Fruit fly (Drosophila melanogaster): Measurements from ENCODE around the gene S-Lap3.

S-Lap3 gene

DNA sequence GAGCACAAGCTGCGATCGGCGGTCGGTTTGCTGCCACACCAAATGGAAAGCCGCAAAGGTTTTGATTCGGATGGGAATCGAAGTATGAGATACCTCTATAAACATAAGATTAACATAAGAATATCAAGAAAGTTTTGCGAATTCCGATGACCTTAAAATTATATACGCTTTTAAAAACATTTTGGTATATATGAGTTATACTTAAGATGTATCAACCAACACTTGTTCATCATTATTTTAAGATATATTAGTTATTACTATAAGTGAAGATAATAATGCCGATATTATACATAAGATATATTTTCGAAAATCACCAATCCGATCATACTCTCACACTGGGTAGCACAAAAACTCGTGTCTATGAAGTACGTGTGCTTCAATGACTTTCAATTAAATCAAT lies 36.2 kb upstream of the S-Lap3 start (continued):
- no peak for TF ChIP-seq CG3847 (GFP tag; IDR thresholded peaks at IDR 0.05)
- peak; percentile 41 for TF ChIP-seq CG6254 (GFP tag; optimal IDR thresholded peaks at IDR 0.05)
- TF ChIP-seq CG32772 (GFP tag; IDR thresholded peaks at IDR 0.05), result no peak
- no peak for TF ChIP-seq prd (optimal IDR thresholded peaks at IDR 0.05)
- TF ChIP-seq prd (GFP tag; IDR thresholded peaks at IDR 0.05), result no peak; the same call in 2 of the 3 replicates
- TF ChIP-seq dmrt11E (tag; optimal IDR thresholded peaks at IDR 0.05), result no peak
- no peak for TF ChIP-seq HmgD (GFP tag; optimal IDR thresholded peaks at IDR 0.05)
- no peak for TF ChIP-seq pum (GFP tag; optimal IDR thresholded peaks at IDR 0.05)
- no peak for TF ChIP-seq CG10321 (GFP tag; IDR thresholded peaks at IDR 0.05)
- peak; percentile 79 for TF ChIP-seq dmrt99B (tag; optimal IDR thresholded peaks at IDR 0.05)
- peak; percentile 60 for TF ChIP-seq CG12391 (tag; optimal IDR thresholded peaks at IDR 0.05)
- no peak for TF ChIP-seq CG11695 (GFP tag; IDR thresholded peaks at IDR 0.05)
- no peak for TF ChIP-seq Adf1 (GFP tag; IDR thresholded peaks at IDR 0.05)
- TF ChIP-seq CG8924 (tag; optimal IDR thresholded peaks at IDR 0.05), result peak; percentile 59
- TF ChIP-seq CG16779 (GFP tag; IDR thresholded peaks at IDR 0.05), result no peak
- TF ChIP-seq CG6689 (GFP tag; IDR thresholded peaks at IDR 0.05), result peak; percentile 49
- TF ChIP-seq H15 (GFP tag; IDR thresholded peaks at IDR 0.05), result no peak
- 0 out of 2 replicates have a peak, but pooled peaks have one; percentile 14 for TF ChIP-seq Ptx1 (GFP tag; IDR thresholded peaks at IDR 0.05)
- peak; percentile 24 for TF ChIP-seq tap (tag; optimal IDR thresholded peaks at IDR 0.05)
- TF ChIP-seq Atf3 (GFP tag; optimal IDR thresholded peaks at IDR 0.05), result no peak
- no peak for TF ChIP-seq Abd-B (GFP tag; optimal IDR thresholded peaks at IDR 0.05)
- TF ChIP-seq PHDP (tag; optimal IDR thresholded peaks at IDR 0.05), result peak; percentile 69
- peak; percentile 60 for TF ChIP-seq CG13424 (tag; optimal IDR thresholded peaks at IDR 0.05)
- peak; percentile 72 for TF ChIP-seq phol (tag; optimal IDR thresholded peaks at IDR 0.05)
- TF ChIP-seq chn (GFP tag; optimal IDR thresholded peaks at IDR 0.05), result no peak
- peak; percentile 30 for TF ChIP-seq ind (GFP tag; optimal IDR thresholded peaks at IDR 0.05)
- peak; percentile 49 for TF ChIP-seq CG8388 (GFP tag; optimal IDR thresholded peaks at IDR 0.05)
- TF ChIP-seq Dfd (GFP tag; optimal IDR thresholded peaks at IDR 0.05), result no peak
- TF ChIP-seq ERR (GFP tag; optimal IDR thresholded peaks at IDR 0.05), result no peak
- peak; percentile 10 for TF ChIP-seq CG10147 (GFP tag; optimal IDR thresholded peaks at IDR 0.05)
- no peak for TF ChIP-seq CG18764 (GFP tag; optimal IDR thresholded peaks at IDR 0.05)
- no peak for TF ChIP-seq CG11560 (tag; IDR thresholded peaks at IDR 0.05)
- no peak for TF ChIP-seq CG13123 (GFP tag; optimal IDR thresholded peaks at IDR 0.05)
- no peak for TF ChIP-seq CG3065 (GFP tag; optimal IDR thresholded peaks at IDR 0.05)
- no peak for TF ChIP-seq fd3F (GFP tag; optimal IDR thresholded peaks at IDR 0.05)
- TF ChIP-seq Ravus (GFP tag; IDR thresholded peaks at IDR 0.05), result no peak
- peak; percentile 2 for TF ChIP-seq CG12659 (GFP tag; optimal IDR thresholded peaks at IDR 0.05)
- no peak for TF ChIP-seq CG8478 (optimal IDR thresholded peaks at IDR 0.05)
- TF ChIP-seq CG10209 (GFP tag; optimal IDR thresholded peaks at IDR 0.05), result peak; percentile 23
- TF ChIP-seq D19B (GFP tag; optimal IDR thresholded peaks at IDR 0.05), result peak; percentile 24
- TF ChIP-seq CG1602 (GFP tag; optimal IDR thresholded peaks at IDR 0.05), result peak; percentile 31
- no peak for TF ChIP-seq CG11398 (GFP tag; optimal IDR thresholded peaks at IDR 0.05)
- peak; percentile 12 for TF ChIP-seq CG6654 (GFP tag; optimal IDR thresholded peaks at IDR 0.05)
- no peak for TF ChIP-seq CG10462 (GFP tag; optimal IDR thresholded peaks at IDR 0.05)
- peak; percentile 66 for TF ChIP-seq fd96Cb (tag; optimal IDR thresholded peaks at IDR 0.05)
- TF ChIP-seq C15 (GFP tag; IDR thresholded peaks at IDR 0.05), result no peak
- TF ChIP-seq CG11504 (tag; optimal IDR thresholded peaks at IDR 0.05), result peak; percentile 77
- no peak for TF ChIP-seq ssp (GFP tag; IDR thresholded peaks at IDR 0.05)
- TF ChIP-seq CG17802 (tag; optimal IDR thresholded peaks at IDR 0.05), result no peak
- TF ChIP-seq grau (tag; optimal IDR thresholded peaks at IDR 0.05), result peak; percentile 64
- no peak for TF ChIP-seq tll (GFP tag; optimal IDR thresholded peaks at IDR 0.05)
- no peak for TF ChIP-seq Hr78 (GFP tag; optimal IDR thresholded peaks at IDR 0.05)
